Worm (Caenorhabditis elegans): ENCODE results near the gene W02B12.11.

The W02B12.11 gene

DNA sequence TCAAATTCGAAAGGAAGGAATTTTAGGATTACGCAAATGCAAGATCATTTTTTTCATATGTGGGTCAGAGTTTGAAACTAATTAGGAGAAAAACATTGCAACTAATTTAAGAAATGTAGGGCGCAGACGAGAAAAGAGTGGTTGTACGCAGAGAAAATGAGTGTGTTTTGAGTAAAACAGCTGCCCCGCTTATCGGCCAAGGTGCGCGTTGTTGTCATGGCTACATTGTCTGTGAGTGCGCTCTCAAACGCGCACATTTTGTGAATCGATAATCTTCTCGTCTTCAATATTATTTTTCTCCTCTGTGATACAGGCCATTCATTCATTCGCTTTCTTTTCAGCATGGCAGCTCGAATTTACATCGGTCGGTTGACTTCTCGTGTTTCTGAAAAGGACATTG lies 20.0 kb upstream of the W02B12.11 start:
- TF ChIP-seq lin-13 (tag; optimal IDR thresholded peaks at IDR 0.05) (no peak), unc-120 (tag; optimal IDR thresholded peaks at IDR 0.05; ENCODE audit: poor library complexity, severe bottlenecking) (no peak), ceh-39 (tag; optimal IDR thresholded peaks at IDR 0.05) (peak; percentile 9), bed-3 (GFP tag; optimal IDR thresholded peaks at IDR 0.05) (no peak), nhr-28 (tag; optimal IDR thresholded peaks at IDR 0.05) (no peak), flh-1 (GFP tag; optimal IDR thresholded peaks at IDR 0.05) (no peak), hlh-1 (tag; optimal IDR thresholded peaks at IDR 0.05) (peak; percentile 24), drap-1 (GFP tag; optimal IDR thresholded peaks at IDR 0.05) (no peak), ham-2 (GFP tag; optimal IDR thresholded peaks at IDR 0.05) (no peak), ceh-83 (GFP tag; optimal IDR thresholded peaks at IDR 0.05) (no peak), nhr-237 (tag; optimal IDR thresholded peaks at IDR 0.05) (no peak), cnd-1 (tag; optimal IDR thresholded peaks at IDR 0.05) (no peak), sem-2 (GFP tag; optimal IDR thresholded peaks at IDR 0.05) (no peak), elt-1 (tag; optimal IDR thresholded peaks at IDR 0.05; ENCODE audit: borderline replicate concordance, insufficient read depth) (no peak), nhr-2 (tag; optimal IDR thresholded peaks at IDR 0.05) (no peak)

- TF ChIP-seq ztf-11 (tag; optimal IDR thresholded peaks at IDR 0.05) (no peak), bed-3 (GFP tag; optimal IDR thresholded peaks at IDR 0.05) (no peak), nhr-76 (tag; optimal IDR thresholded peaks at IDR 0.05) (no peak), elt-1 (tag; optimal IDR thresholded peaks at IDR 0.05; ENCODE audit: borderline replicate concordance, insufficient read depth) (no peak), lin-32 (GFP tag; optimal IDR thresholded peaks at IDR 0.05) (no peak), nhr-2 (tag; optimal IDR thresholded peaks at IDR 0.05) (no peak), lin-13 (tag; optimal IDR thresholded peaks at IDR 0.05) (no peak), mep-1 (tag; optimal IDR thresholded peaks at IDR 0.05) (no peak), ceh-39 (tag; optimal IDR thresholded peaks at IDR 0.05) (no peak), ceh-83 (GFP tag; optimal IDR thresholded peaks at IDR 0.05) (no peak), cnd-1 (tag; optimal IDR thresholded peaks at IDR 0.05) (no peak), hlh-1 (tag; optimal IDR thresholded peaks at IDR 0.05) (no peak)
These were observed 18.5 kb upstream of the W02B12.11 start for ce11 chrII:11455140-11455539.

DNA sequence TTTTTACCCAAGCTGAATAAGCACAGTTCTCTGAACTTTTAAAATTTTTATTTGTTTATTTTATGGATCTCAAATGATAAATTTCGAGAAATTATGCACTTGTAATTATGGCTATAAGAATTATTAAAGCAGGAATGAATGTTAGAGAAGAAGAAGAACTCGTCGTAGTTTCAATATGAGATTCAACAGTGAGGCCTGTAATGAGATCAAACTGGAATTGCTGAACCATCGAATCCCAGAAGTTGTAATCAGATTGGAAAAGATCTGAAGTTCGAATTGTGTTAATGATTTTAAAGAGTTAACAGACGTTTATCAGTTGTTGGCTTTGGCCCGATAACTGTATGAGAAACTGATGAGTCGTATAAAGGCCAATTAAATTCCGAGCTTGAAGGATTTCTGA lies 17.9 kb upstream of the W02B12.11 start:
- TF ChIP-seq nhr-28 (tag; optimal IDR thresholded peaks at IDR 0.05) (no peak), ceh-43 (GFP tag; optimal IDR thresholded peaks at IDR 0.05) (no peak), M03D4.4 (tag; optimal IDR thresholded peaks at IDR 0.05) (no peak), lsy-2 (tag; optimal IDR thresholded peaks at IDR 0.05) (no peak), elt-3 (tag; optimal IDR thresholded peaks at IDR 0.05) (no peak), zip-8 (tag; optimal IDR thresholded peaks at IDR 0.05) (no peak), drap-1 (GFP tag; optimal IDR thresholded peaks at IDR 0.05) (no peak), mep-1 (tag; optimal IDR thresholded peaks at IDR 0.05) (no peak), cnd-1 (tag; optimal IDR thresholded peaks at IDR 0.05) (no peak), blmp-1 (tag; optimal IDR thresholded peaks at IDR 0.05) (no peak), hlh-1 (tag; optimal IDR thresholded peaks at IDR 0.05) (no peak), nhr-2 (tag; optimal IDR thresholded peaks at IDR 0.05) (no peak), unc-39 (tag; optimal IDR thresholded peaks at IDR 0.05) (no peak), ztf-11 (tag; optimal IDR thresholded peaks at IDR 0.05) (no peak), mab-5 (tag; optimal IDR thresholded peaks at IDR 0.05) (no peak), lin-32 (GFP tag; optimal IDR thresholded peaks at IDR 0.05) (no peak), ces-1 (GFP tag; optimal IDR thresholded peaks at IDR 0.05) (no peak), snpc-4 (tag; optimal IDR thresholded peaks at IDR 0.05) (no peak), flh-1 (GFP tag; optimal IDR thresholded peaks at IDR 0.05) (no peak)

DNA sequence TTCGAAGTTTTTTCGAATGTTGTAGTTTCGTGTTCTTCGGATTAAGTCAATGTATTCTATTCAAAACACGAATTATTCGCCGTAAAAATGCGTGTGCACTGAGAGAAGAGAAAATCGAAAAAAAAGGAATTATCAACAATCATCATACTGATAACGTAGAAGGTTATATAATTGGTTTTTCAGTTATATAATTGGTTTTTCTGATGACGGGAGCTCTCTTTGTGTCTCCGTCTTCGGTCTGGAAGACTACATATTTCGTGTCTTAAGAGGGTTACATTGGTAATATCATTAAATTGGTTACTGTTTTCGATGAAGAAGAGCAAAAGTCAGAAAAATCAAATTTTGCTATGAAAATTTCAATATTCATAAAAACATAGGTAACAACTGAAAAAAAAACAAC lies 13.8 kb upstream of the W02B12.11 start:
- TF ChIP-seq nhr-2 (tag; optimal IDR thresholded peaks at IDR 0.05) (no peak), unc-39 (tag; optimal IDR thresholded peaks at IDR 0.05) (no peak), ham-2 (GFP tag; optimal IDR thresholded peaks at IDR 0.05) (no peak), ceh-39 (tag; optimal IDR thresholded peaks at IDR 0.05) (no peak), lin-32 (GFP tag; optimal IDR thresholded peaks at IDR 0.05) (no peak)

- TF ChIP-seq ces-1 (GFP tag; optimal IDR thresholded peaks at IDR 0.05) = peak; percentile 29
- TF ChIP-seq snpc-4 (tag; optimal IDR thresholded peaks at IDR 0.05) = no peak
These were observed 9.8 kb upstream of the W02B12.11 start for ce11 chrII:11463899-11464298.

- TF ChIP-seq tbx-8 (GFP tag; optimal IDR thresholded peaks at IDR 0.05) (no peak), pha-4 (tag; optimal IDR thresholded peaks at IDR 0.05) (peak; percentile 38), ham-2 (GFP tag; optimal IDR thresholded peaks at IDR 0.05) (peak; percentile 41), nhr-76 (tag; optimal IDR thresholded peaks at IDR 0.05) (no peak), unc-62 (GFP tag; optimal IDR thresholded peaks at IDR 0.05) (peak; percentile 20), blmp-1 (tag; optimal IDR thresholded peaks at IDR 0.05) (peak; percentile 43), cnd-1 (tag; optimal IDR thresholded peaks at IDR 0.05) (no peak), ceh-43 (GFP tag; optimal IDR thresholded peaks at IDR 0.05) (no peak), mep-1 (tag; optimal IDR thresholded peaks at IDR 0.05) (no peak), mls-2 (tag; optimal IDR thresholded peaks at IDR 0.05) (no peak), ceh-39 (tag; optimal IDR thresholded peaks at IDR 0.05) (no peak), lsy-2 (tag; optimal IDR thresholded peaks at IDR 0.05) (peak; percentile 52), unc-120 (tag; optimal IDR thresholded peaks at IDR 0.05; ENCODE audit: poor library complexity, severe bottlenecking) (no peak), drap-1 (GFP tag; optimal IDR thresholded peaks at IDR 0.05) (no peak), ztf-11 (tag; optimal IDR thresholded peaks at IDR 0.05) (no peak), snpc-4 (tag; optimal IDR thresholded peaks at IDR 0.05) (no peak), ces-1 (GFP tag; optimal IDR thresholded peaks at IDR 0.05) (peak; percentile 11), nhr-12 (tag; optimal IDR thresholded peaks at IDR 0.05) (no peak), sptf-1 (tag; optimal IDR thresholded peaks at IDR 0.05) (no peak), elt-1 (tag; optimal IDR thresholded peaks at IDR 0.05; ENCODE audit: borderline replicate concordance, insufficient read depth) (no peak)
These were observed 9.2 kb upstream of the W02B12.11 start, which contains the start of the genes aars-1 and rga-1 for ce11 chrII:11464427-11464944. Gene aars-1 (minus strand): TSS chrII:11464497. Gene rga-1 (plus strand): TSS chrII:11464894.
